Fruit fly (Drosophila melanogaster) whole organism, prepupa: ENCODE measurements around the gene RhoGAP68F.

Source experiments
- Blimp-1 ChIP-seq: fragments of 200-800 bp; sonication (Bioruptor generic); optimal IDR thresholded peaks from 3 replicates; lab custom pipeline; 2017; ENCODE audit warnings: missing biosample characterization, missing genetic modification characterization, mild to moderate bottlenecking, moderate library complexity, missing genetic modification reagents
- CG10631 ChIP-seq: fragments of 200-800 bp; sonication (Bioruptor generic); optimal IDR thresholded peaks from 2 replicates; lab custom pipeline; 2016; ENCODE audit warnings: missing biosample characterization, missing genetic modification characterization
- CG10669 ChIP-seq: fragments of 200-800 bp; sonication (Bioruptor generic); optimal IDR thresholded peaks from 3 replicates; lab custom pipeline; 2018; ENCODE audit warnings: missing biosample characterization, mild to moderate bottlenecking, missing genetic modification characterization, moderate library complexity
- CG11294 ChIP-seq: fragments of 200-800 bp; sonication (Bioruptor generic); IDR thresholded peaks from 2 replicates; pipeline ENCODE4 v1.3.6; 2022; ENCODE audit warnings: missing biosample characterization, missing genetic modification characterization
- CG11762 ChIP-seq: fragments of 200-800 bp; sonication (Bioruptor generic); optimal IDR thresholded peaks from 3 replicates; lab custom pipeline; 2016; ENCODE audit warnings: missing biosample characterization, missing genetic modification characterization; ENCODE audit not compliant: insufficient read depth
- CG1621 ChIP-seq: fragments of 200-800 bp; sonication (Bioruptor generic); optimal IDR thresholded peaks from 3 replicates; lab custom pipeline; 2018; ENCODE audit warnings: missing biosample characterization, mild to moderate bottlenecking, missing genetic modification characterization
- CG16779 ChIP-seq: fragments of 200-800 bp; sonication (Bioruptor generic); optimal IDR thresholded peaks from 3 replicates; lab custom pipeline; 2017; ENCODE audit warnings: missing biosample characterization, mild to moderate bottlenecking, missing genetic modification characterization
- CG3032 ChIP-seq: fragments of 200-800 bp; optimal IDR thresholded peaks from 2 replicates; lab custom pipeline; 2019; ENCODE audit warnings: missing biosample characterization, mild to moderate bottlenecking, missing genetic modification characterization, moderate library complexity
- CG31627 ChIP-seq: fragments of 200-800 bp; sonication (Bioruptor generic); optimal IDR thresholded peaks from 3 replicates; lab custom pipeline; 2016; ENCODE audit warnings: missing biosample characterization, missing genetic modification characterization
- CG32006 ChIP-seq: fragments of 200-800 bp; sonication (Bioruptor generic); optimal IDR thresholded peaks from 3 replicates; lab custom pipeline; 2017; ENCODE audit warnings: missing biosample characterization, mild to moderate bottlenecking, missing genetic modification characterization
- CG34406 ChIP-seq: fragments of 200-800 bp; sonication (Bioruptor generic); optimal IDR thresholded peaks from 3 replicates; lab custom pipeline; 2016; ENCODE audit warnings: missing biosample characterization, missing genetic modification characterization
- CG3919 ChIP-seq: fragments of 200-800 bp; sonication (Bioruptor generic); optimal IDR thresholded peaks from 3 replicates; lab custom pipeline; 2016; ENCODE audit warnings: missing biosample characterization, missing genetic modification characterization
- CG4318 ChIP-seq: fragments of 200-800 bp; sonication (Bioruptor generic); optimal IDR thresholded peaks from 3 replicates; lab custom pipeline; 2017; ENCODE audit warnings: missing biosample characterization, mild to moderate bottlenecking, missing genetic modification characterization
- CG6276 ChIP-seq: fragments of 200-800 bp; sonication (Bioruptor generic); optimal IDR thresholded peaks from 2 replicates; lab custom pipeline; 2017; ENCODE audit warnings: missing biosample characterization, mild to moderate bottlenecking, missing genetic modification characterization
- CG6808 ChIP-seq: fragments of 200-800 bp; sonication (Bioruptor generic); optimal IDR thresholded peaks from 3 replicates; lab custom pipeline; 2017; ENCODE audit warnings: missing biosample characterization, missing genetic modification characterization, mild to moderate bottlenecking, moderate library complexity, missing genetic modification reagents
- CG6854 ChIP-seq: fragments of 200-800 bp; sonication (Bioruptor generic); optimal IDR thresholded peaks from 2 replicates; lab custom pipeline; 2017; ENCODE audit warnings: missing biosample characterization, mild to moderate bottlenecking, missing genetic modification characterization
- CG7368 ChIP-seq: fragments of 200-800 bp; sonication (Bioruptor generic); optimal IDR thresholded peaks from 3 replicates; lab custom pipeline; 2016; ENCODE audit warnings: missing biosample characterization, missing genetic modification characterization
- CG8119 ChIP-seq: fragments of 200-800 bp; sonication (Bioruptor generic); IDR thresholded peaks from 3 replicates; pipeline ENCODE4 v1.3.6; 2022; ENCODE audit warnings: missing biosample characterization, missing genetic modification characterization
- CG8319 ChIP-seq: fragments of 200-800 bp; sonication (Bioruptor generic); optimal IDR thresholded peaks from 3 replicates; lab custom pipeline; 2016; ENCODE audit warnings: missing biosample characterization, missing genetic modification characterization
- Eip75B ChIP-seq: fragments of 200-800 bp; sonication (Bioruptor generic); optimal IDR thresholded peaks from 3 replicates; lab custom pipeline; 2016; ENCODE audit warnings: missing biosample characterization, missing genetic modification characterization
- Eip93F ChIP-seq: fragments of 200-800 bp; sonication (Bioruptor generic); optimal IDR thresholded peaks from 2 replicates; lab custom pipeline; 2016; ENCODE audit warnings: missing biosample characterization, mild to moderate bottlenecking, missing genetic modification characterization
- Ets96B ChIP-seq: fragments of 200-800 bp; optimal IDR thresholded peaks from 2 replicates; lab custom pipeline; 2019; ENCODE audit warnings: missing biosample characterization, mild to moderate bottlenecking, missing genetic modification characterization, moderate library complexity
- Gug ChIP-seq: fragments of 200-800 bp; sonication (Bioruptor generic); IDR thresholded peaks from 2 replicates; pipeline ENCODE4 v1.3.6; 2022; ENCODE audit warnings: missing biosample characterization, missing genetic modification characterization
- Hr38 ChIP-seq: sonication (Bioruptor generic); optimal IDR thresholded peaks from 2 replicates; lab custom pipeline; 2016; ENCODE audit warnings: missing biosample characterization, missing genetic modification characterization
- Hr39 ChIP-seq: fragments of 200-800 bp; sonication (Bioruptor generic); optimal IDR thresholded peaks from 2 replicates; lab custom pipeline; 2016; ENCODE audit warnings: missing biosample characterization, missing genetic modification characterization
- Hr4 ChIP-seq: fragments of 200-800 bp; sonication (Bioruptor generic); optimal IDR thresholded peaks from 3 replicates; lab custom pipeline; 2016; ENCODE audit warnings: missing biosample characterization, missing genetic modification characterization
- Lpt ChIP-seq: fragments of 200-800 bp; sonication (Bioruptor generic); optimal IDR thresholded peaks from 3 replicates; lab custom pipeline; 2016; ENCODE audit warnings: missing biosample characterization, missing genetic modification characterization
- OdsH ChIP-seq: fragments of 200-800 bp; sonication (Bioruptor generic); optimal IDR thresholded peaks from 3 replicates; lab custom pipeline; 2016; ENCODE audit warnings: missing biosample characterization, missing genetic modification characterization
- Smox ChIP-seq: fragments of 200-800 bp; sonication (Bioruptor generic); optimal IDR thresholded peaks from 3 replicates; lab custom pipeline; 2016; ENCODE audit warnings: missing biosample characterization, missing genetic modification characterization
- Sox102F ChIP-seq: fragments of 200-800 bp; sonication (Bioruptor generic); optimal IDR thresholded peaks from 2 replicates; lab custom pipeline; 2016; ENCODE audit warnings: missing biosample characterization, mild to moderate bottlenecking, missing genetic modification characterization
- Sox14 ChIP-seq: fragments of 200-800 bp; sonication (Bioruptor generic); optimal IDR thresholded peaks from 3 replicates; lab custom pipeline; 2016; ENCODE audit warnings: missing biosample characterization, missing genetic modification characterization
- acj6 ChIP-seq: fragments of 200-800 bp; sonication (Bioruptor generic); optimal IDR thresholded peaks from 3 replicates; lab custom pipeline; 2016; ENCODE audit warnings: missing biosample characterization, missing genetic modification characterization
- cyc ChIP-seq: fragments of 200-800 bp; sonication (Bioruptor generic); optimal IDR thresholded peaks from 3 replicates; lab custom pipeline; 2016; ENCODE audit warnings: missing biosample characterization, missing genetic modification characterization
- dac ChIP-seq: fragments of 200-800 bp; sonication (Bioruptor generic); optimal IDR thresholded peaks from 2 replicates; lab custom pipeline; 2017; ENCODE audit warnings: missing biosample characterization, mild to moderate bottlenecking, missing genetic modification characterization
- dsx ChIP-seq: fragments of 200-800 bp; optimal IDR thresholded peaks from 3 replicates; lab custom pipeline; 2019; ENCODE audit warnings: missing biosample characterization, mild to moderate bottlenecking, missing genetic modification characterization, moderate library complexity; ENCODE audit not compliant: poor library complexity, severe bottlenecking
- eg ChIP-seq: fragments of 200-800 bp; sonication (Bioruptor generic); IDR thresholded peaks from 3 replicates; pipeline ENCODE4 v1.3.6; 2022; ENCODE audit warnings: missing biosample characterization, missing genetic modification characterization
- fd59A ChIP-seq: fragments of 200-800 bp; sonication (Bioruptor generic); optimal IDR thresholded peaks from 2 replicates; lab custom pipeline; 2017; ENCODE audit warnings: missing biosample characterization, mild to moderate bottlenecking, missing genetic modification characterization, missing genetic modification reagents
- fd85E ChIP-seq: fragments of 200-800 bp; sonication (Bioruptor generic); optimal IDR thresholded peaks from 3 replicates; lab custom pipeline; 2016; ENCODE audit warnings: missing biosample characterization, missing genetic modification characterization
- fkh ChIP-seq: fragments of 200-800 bp; sonication (Bioruptor generic); optimal IDR thresholded peaks from 3 replicates; lab custom pipeline; 2017; ENCODE audit warnings: missing biosample characterization, mild to moderate bottlenecking, missing genetic modification characterization, moderate library complexity
- lz ChIP-seq: fragments of 200-800 bp; sonication (Bioruptor generic); optimal IDR thresholded peaks from 3 replicates; lab custom pipeline; 2016; ENCODE audit warnings: missing biosample characterization, missing genetic modification characterization
- net ChIP-seq: fragments of 200-800 bp; sonication (Bioruptor generic); optimal IDR thresholded peaks from 3 replicates; lab custom pipeline; 2016; ENCODE audit warnings: missing biosample characterization, missing genetic modification characterization
- pdm3 ChIP-seq: fragments of 200-800 bp; sonication (Bioruptor generic); optimal IDR thresholded peaks from 3 replicates; lab custom pipeline; 2016; ENCODE audit warnings: missing biosample characterization, missing genetic modification characterization
- spab ChIP-seq: fragments of 200-800 bp; sonication (Bioruptor generic); optimal IDR thresholded peaks from 2 replicates; lab custom pipeline; 2017; ENCODE audit warnings: missing biosample characterization, mild to moderate bottlenecking, missing genetic modification characterization, missing genetic modification reagents
- ss ChIP-seq, 2 experiments: fragments of 200-800 bp; sonication (Bioruptor generic); optimal IDR thresholded peaks; 2 replicates in 1 of 2; 3 replicates in 1 of 2; lab custom pipeline; 2017 to 2018; ENCODE audit warnings: mild to moderate bottlenecking in 2 of 2, missing biosample characterization in 2 of 2, missing genetic modification characterization in 2 of 2, moderate library complexity in 1 of 2
- svp ChIP-seq: fragments of 200-800 bp; sonication (Bioruptor generic); peaks from one replicate; lab custom pipeline; 2016; ENCODE audit warnings: missing biosample characterization, missing genetic modification characterization
- topi ChIP-seq: fragments of 200-800 bp; sonication (Bioruptor generic); optimal IDR thresholded peaks from 3 replicates; lab custom pipeline; 2016; ENCODE audit warnings: missing biosample characterization, missing genetic modification characterization
- vri ChIP-seq: fragments of 200-800 bp; sonication (Bioruptor generic); optimal IDR thresholded peaks from 3 replicates; lab custom pipeline; 2016; ENCODE audit warnings: missing biosample characterization, mild to moderate bottlenecking, missing genetic modification characterization

RhoGAP68F gene

DNA sequence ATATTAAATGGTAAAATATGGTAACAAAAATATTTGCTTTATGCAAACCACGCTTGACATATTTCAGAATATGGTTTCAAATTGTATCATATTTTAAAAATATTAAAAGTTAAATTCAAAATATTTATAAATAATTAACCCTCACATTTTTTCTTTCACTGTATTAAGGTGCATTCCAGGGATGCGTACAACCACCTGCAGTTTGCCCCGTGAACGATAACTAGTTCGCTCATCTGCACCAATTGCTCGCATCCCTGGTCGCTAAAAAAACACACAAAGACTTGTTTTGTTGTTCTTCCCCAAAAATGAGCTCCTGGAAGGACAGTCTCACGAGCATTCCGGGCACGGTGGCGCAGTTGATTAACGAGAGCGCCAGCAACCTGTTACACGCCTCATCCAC lies 6.8 kb upstream of the RhoGAP68F start, which contains the start of gene DEF8 (continued):
- TF ChIP-seq Gug (GFP tag; lab: Robert Waterston, UW) (peak; percentile 82), Blimp-1 (GFP tag; lab: Kevin White, UChicago) (peak; percentile 18), Sox14 (GFP tag; lab: Kevin White, UChicago) (peak; percentile 94), Eip93F (GFP tag; lab: Kevin White, UChicago) (no peak), CG6854 (GFP tag; lab: Kevin White, UChicago) (peak; percentile 46), pdm3 (GFP tag; lab: Kevin White, UChicago) (no peak), Hr38 (GFP tag; lab: Kevin White, UChicago) (no peak), vri (GFP tag; lab: Kevin White, UChicago) (no peak), CG11294 (peak; percentile 51), CG8319 (GFP tag; lab: Kevin White, UChicago) (peak; percentile 55), dsx (GFP tag; lab: Kevin White, UChicago) (peak; percentile 48), cyc (GFP tag; lab: Kevin White, UChicago) (peak; percentile 67), CG31627 (GFP tag; lab: Kevin White, UChicago) (peak; percentile 55), CG32006 (GFP tag; lab: Kevin White, UChicago) (peak; percentile 79), Lpt (GFP tag; lab: Kevin White, UChicago) (peak; percentile 68), CG3032 (tag; lab: Kevin White, UChicago) (peak; percentile 80), CG10631 (GFP tag; lab: Kevin White, UChicago) (peak; percentile 65), CG6808 (GFP tag; lab: Kevin White, UChicago) (peak; percentile 62), CG11762 (GFP tag; lab: Kevin White, UChicago) (peak; percentile 66), fd59A (GFP tag; lab: Kevin White, UChicago) (peak; percentile 53), CG1621 (peak; percentile 55), CG34406 (GFP tag; lab: Kevin White, UChicago) (peak; percentile 87), Hr39 (GFP tag; lab: Kevin White, UChicago) (peak; percentile 62), Ets96B (tag; lab: Kevin White, UChicago) (peak; percentile 84), dac (GFP tag; lab: Kevin White, UChicago) (peak; percentile 21), Smox (no peak), fkh (GFP tag; lab: Kevin White, UChicago) (no peak), OdsH (peak; percentile 74)

DNA sequence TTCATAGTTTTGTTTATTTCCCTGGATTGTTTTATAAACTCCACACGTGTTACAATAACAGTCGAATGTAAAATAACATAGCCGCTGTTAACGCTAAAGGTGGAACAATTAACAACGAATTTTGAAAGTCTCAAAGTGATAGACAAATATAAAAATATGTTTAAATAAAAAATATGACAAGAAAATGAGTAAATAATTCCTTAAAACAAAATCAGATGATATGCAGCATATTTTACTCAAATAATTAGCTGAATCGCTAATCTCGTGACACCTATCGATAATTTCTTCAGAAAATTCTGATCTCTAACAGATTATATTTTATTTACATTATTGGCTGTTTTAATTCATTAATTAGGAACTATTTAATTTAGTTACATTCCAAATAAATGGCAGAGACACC lies 2.0 kb upstream of the RhoGAP68F start, which contains the start of the genes CG5645 and Atg12:
Gene CG5645 (minus strand): TSS at position 77 of the 400 bp plus-strand sequence.
Gene Atg12 (plus strand): TSS at position 338 of the 400 bp plus-strand sequence.
- TF ChIP-seq CG6808 (GFP tag; lab: Kevin White, UChicago) (no peak), CG10669 (GFP tag; lab: Kevin White, UChicago) (peak; percentile 69), Smox (no peak), Eip93F (GFP tag; lab: Kevin White, UChicago) (peak; percentile 18), CG1621 (no peak), lz (GFP tag; lab: Kevin White, UChicago) (peak; percentile 61), CG6276 (GFP tag; lab: Kevin White, UChicago) (no peak), CG32006 (GFP tag; lab: Kevin White, UChicago) (peak; percentile 11), topi (peak; percentile 76), pdm3 (GFP tag; lab: Kevin White, UChicago) (peak; percentile 63), svp (peak; percentile 74), CG8119 (GFP tag; lab: Robert Waterston, UW) (peak; percentile 15; the same call in 1 of the 3 replicates), spab (GFP tag; lab: Kevin White, UChicago) (no peak), fd85E (GFP tag; lab: Kevin White, UChicago) (peak; percentile 38), CG7368 (GFP tag; lab: Kevin White, UChicago) (peak; percentile 42), net (GFP tag; lab: Kevin White, UChicago) (no peak), CG3919 (GFP tag; lab: Kevin White, UChicago) (peak; percentile 72), Sox102F (GFP tag; lab: Kevin White, UChicago) (no peak), CG10631 (GFP tag; lab: Kevin White, UChicago) (peak; percentile 71), Eip75B (GFP tag; lab: Kevin White, UChicago) (peak; percentile 59), CG4318 (no peak), Lpt (GFP tag; lab: Kevin White, UChicago) (peak; percentile 12), CG16779 (tag; lab: Kevin White, UChicago) (no peak), acj6 (GFP tag; lab: Kevin White, UChicago) (peak; percentile 56), cyc (GFP tag; lab: Kevin White, UChicago) (peak; percentile 72), eg (peak; percentile 54), CG6854 (GFP tag; lab: Kevin White, UChicago) (no peak), Ets96B (tag; lab: Kevin White, UChicago) (peak; percentile 52), CG31627 (GFP tag; lab: Kevin White, UChicago) (peak; percentile 48), dsx (GFP tag; lab: Kevin White, UChicago) (peak; percentile 69), ss (GFP tag; optimal IDR thresholded peaks at IDR 0.05; lab: Kevin White, UChicago) (peak; percentile 12 to 66), Hr4 (GFP tag; lab: Kevin White, UChicago) (peak; percentile 65), fd59A (GFP tag; lab: Kevin White, UChicago) (no peak), Gug (GFP tag; lab: Robert Waterston, UW) (no peak), CG11294 (no peak)
